Worm (Caenorhabditis elegans): ENCODE measurements around the gene srsx-39.

DNA sequence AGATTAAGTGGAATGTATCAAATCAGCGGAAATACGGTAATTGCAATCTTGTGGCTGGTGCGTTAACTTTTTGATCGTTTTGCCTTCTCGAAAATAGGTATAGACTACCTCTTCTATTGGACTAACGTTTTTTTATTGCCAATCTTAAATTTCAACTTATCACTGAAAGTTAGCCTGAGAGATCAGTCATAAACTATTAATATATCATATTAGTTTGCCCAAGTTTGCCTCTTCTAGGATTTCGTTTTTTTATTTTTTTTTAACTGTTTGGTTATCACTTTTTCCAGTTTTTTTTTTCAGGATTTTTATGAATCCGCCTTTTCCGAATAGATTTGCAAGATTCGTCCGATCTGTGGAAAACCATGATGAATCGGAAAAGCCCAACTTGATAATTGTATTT lies 12.1 kb downstream of the srsx-39 start, which contains the start of gene kin-30:
- TF ChIP-seq ceh-13 (GFP tag; optimal IDR thresholded peaks at IDR 0.05): no peak
- no peak for TF ChIP-seq ama-1 (optimal IDR thresholded peaks at IDR 0.05)
- no peak for TF ChIP-seq sea-1 (GFP tag; conservative IDR thresholded peaks at IDR 0.05)
- no peak for TF ChIP-seq B0310.2 (tag; optimal IDR thresholded peaks at IDR 0.05)
- no peak for TF ChIP-seq F13C5.2 (tag; optimal IDR thresholded peaks at IDR 0.05)
- no peak for TF ChIP-seq tbx-37 (GFP tag; conservative IDR thresholded peaks at IDR 0.05)
- TF ChIP-seq hnd-1 (tag; optimal IDR thresholded peaks at IDR 0.05): no peak
- no peak for TF ChIP-seq flt-1 (GFP tag; IDR thresholded peaks at IDR 0.05)
- no peak for TF ChIP-seq aly-1 (tag; optimal IDR thresholded peaks at IDR 0.05)
- no peak for TF ChIP-seq pes-1 (GFP tag; IDR thresholded peaks at IDR 0.05)
- TF ChIP-seq hmg-4 (GFP tag; optimal IDR thresholded peaks at IDR 0.05): no peak

Data from whole organism, early embryonic.